Worm (Caenorhabditis elegans) whole organism, L2 larva: ENCODE results near the gene C08B6.8.

ENCODE experiments used
- C34F6.9 ChIP-seq: fragments of 150-350 bp; optimal IDR thresholded peaks from 2 replicates; lab custom pipeline; 2014; ENCODE audit warnings: missing biosample characterization, missing genetic modification characterization
- alr-1 ChIP-seq: fragments of 150-350 bp; optimal IDR thresholded peaks from 2 replicates; lab custom pipeline; 2014; ENCODE audit warnings: missing biosample characterization, missing genetic modification characterization
- ceh-16 ChIP-seq: fragments of 150-350 bp; optimal IDR thresholded peaks from 2 replicates; lab custom pipeline; 2014; ENCODE audit warnings: missing biosample characterization, missing genetic modification characterization
- egl-27 ChIP-seq: sonication (generic microtip); optimal IDR thresholded peaks from 3 replicates; lab custom pipeline; 2017; ENCODE audit warnings: missing biosample characterization, missing genetic modification reagents, missing genetic modification characterization
- lin-13 ChIP-seq: fragments of 150-350 bp; optimal IDR thresholded peaks from 2 replicates; lab custom pipeline; 2014; ENCODE audit warnings: missing biosample characterization, missing genetic modification reagents, missing genetic modification characterization
- nhr-237 ChIP-seq: fragments of 150-350 bp; optimal IDR thresholded peaks from 2 replicates; lab custom pipeline; 2014; ENCODE audit warnings: missing biosample characterization, missing genetic modification characterization
- nhr-25 ChIP-seq: fragments of 150-350 bp; sonication (generic microtip); optimal IDR thresholded peaks from 3 replicates; lab custom pipeline; 2014; ENCODE audit warnings: missing biosample characterization, missing genetic modification characterization
- nhr-6 ChIP-seq: fragments of 150-350 bp; optimal IDR thresholded peaks from 2 replicates; lab custom pipeline; 2014; ENCODE audit warnings: missing biosample characterization, missing genetic modification characterization
- nhr-77 ChIP-seq: fragments of 150-350 bp; optimal IDR thresholded peaks from 2 replicates; lab custom pipeline; 2014; ENCODE audit warnings: missing biosample characterization, missing genetic modification characterization
- skn-1 ChIP-seq: sonication (generic microtip); optimal IDR thresholded peaks from 2 replicates; lab custom pipeline; 2017; ENCODE audit warnings: missing biosample characterization, missing genetic modification characterization
- snpc-4 ChIP-seq: fragments of 150-350 bp; optimal IDR thresholded peaks from 2 replicates; lab custom pipeline; 2014; ENCODE audit warnings: missing biosample characterization, missing genetic modification characterization
- unc-62 ChIP-seq: fragments of 150-350 bp; optimal IDR thresholded peaks from 2 replicates; lab custom pipeline; 2014; ENCODE audit warnings: missing biosample characterization, missing genetic modification reagents, missing genetic modification characterization

ce11 chrV:10179235-10179634 is 44.8 kb downstream of the C08B6.8 start, which contains the start of gene cul-5:
- no peak for TF ChIP-seq lin-13 (GFP tag; lab: Kevin White, UChicago)
- no peak for TF ChIP-seq snpc-4 (tag; lab: Kevin White, UChicago)
- TF ChIP-seq nhr-25 (tag; lab: Kevin White, UChicago): no peak
- TF ChIP-seq unc-62 (GFP tag; lab: Kevin White, UChicago): no peak
- no peak for TF ChIP-seq alr-1 (tag; lab: Kevin White, UChicago)
- TF ChIP-seq nhr-237 (tag; lab: Kevin White, UChicago): no peak
- no peak for TF ChIP-seq egl-27 (tag; lab: Kevin White, UChicago)
- no peak for TF ChIP-seq C34F6.9
- no peak for TF ChIP-seq nhr-77
- no peak for TF ChIP-seq nhr-6 (tag; lab: Kevin White, UChicago)
- no peak for TF ChIP-seq skn-1 (tag; lab: Kevin White, UChicago)
- TF ChIP-seq ceh-16 (tag; lab: Kevin White, UChicago): no peak
